Fruit fly (Drosophila melanogaster): Measurements from ENCODE around the gene CG34008.

The CG34008 gene

dm6 chr3R:20576789-20577188 is 4.5 kb downstream of the CG34008 start, which contains the start of the genes TFAM and CG5412:
TSS of gene TFAM (minus strand) at chr3R:20577010.
TSS of gene CG5412 (plus strand) at chr3R:20577053.
- TF ChIP-seq CG11617 (GFP tag; optimal IDR thresholded peaks at IDR 0.05) (no peak), Mnt (GFP tag; optimal IDR thresholded peaks at IDR 0.05) (peak; percentile 40), CG1620 (GFP tag; optimal IDR thresholded peaks at IDR 0.05) (peak; percentile 15), Hr96 (GFP tag; optimal IDR thresholded peaks at IDR 0.05) (no peak)

dm6 chr3R:20574535-20574980 is 6.8 kb downstream of the CG34008 start:
- no peak for TF ChIP-seq CG5204 (GFP tag; optimal IDR thresholded peaks at IDR 0.05)
- TF ChIP-seq bab1 (GFP tag; optimal IDR thresholded peaks at IDR 0.05): peak; percentile 51
- no peak for TF ChIP-seq CG14711 (tag; optimal IDR thresholded peaks at IDR 0.05)
- TF ChIP-seq CG7101 (tag; optimal IDR thresholded peaks at IDR 0.05): no peak
- TF ChIP-seq Clk (GFP tag; optimal IDR thresholded peaks at IDR 0.05): no peak
- TF ChIP-seq Crg-1 (GFP tag; optimal IDR thresholded peaks at IDR 0.05): peak; percentile 35
- peak; percentile 95 for TF ChIP-seq tj (GFP tag; optimal IDR thresholded peaks at IDR 0.05)
- peak; percentile 69 for TF ChIP-seq CG12768 (GFP tag; optimal IDR thresholded peaks at IDR 0.05)
- TF ChIP-seq Mnt (GFP tag; optimal IDR thresholded peaks at IDR 0.05): peak; percentile 84
- peak; percentile 28 for TF ChIP-seq cic (GFP tag; optimal IDR thresholded peaks at IDR 0.05)
- TF ChIP-seq CG33017 (tag; optimal IDR thresholded peaks at IDR 0.05): peak; percentile 24
- peak; percentile 68 for TF ChIP-seq pad (GFP tag; optimal IDR thresholded peaks at IDR 0.05)
- no peak for TF ChIP-seq kay (GFP tag; ENCODE audit: borderline replicate concordance)
- peak; percentile 13 for TF ChIP-seq CG11617 (GFP tag; optimal IDR thresholded peaks at IDR 0.05)
- TF ChIP-seq ovo (GFP tag; optimal IDR thresholded peaks at IDR 0.05): peak; percentile 6
- peak; percentile 1 for TF ChIP-seq CG1620 (GFP tag; optimal IDR thresholded peaks at IDR 0.05)

DNA sequence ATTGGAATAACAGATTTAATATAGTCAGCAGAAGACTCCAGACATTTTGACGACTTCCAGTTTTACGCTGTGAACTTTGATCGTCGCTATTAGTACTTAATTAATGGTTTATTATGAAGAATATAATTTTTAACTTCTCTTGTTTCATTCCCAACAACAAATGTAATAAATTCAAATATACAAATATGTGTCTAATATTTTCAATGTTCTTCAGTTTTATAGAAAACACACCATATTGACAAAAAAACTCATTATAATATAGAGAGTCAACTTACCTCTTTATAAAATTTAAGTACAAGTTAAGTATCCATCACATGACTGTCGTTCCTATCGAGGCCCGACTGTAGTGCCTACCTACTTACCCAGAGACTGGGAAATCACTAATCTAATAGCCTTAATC is 8.0 kb downstream of the CG34008 start:
- no peak for TF ChIP-seq CG1620 (GFP tag; optimal IDR thresholded peaks at IDR 0.05)

- TF ChIP-seq CG14711 (tag; optimal IDR thresholded peaks at IDR 0.05): no peak
- no peak for TF ChIP-seq pad (GFP tag; optimal IDR thresholded peaks at IDR 0.05)
- no peak for TF ChIP-seq CG12768 (GFP tag; optimal IDR thresholded peaks at IDR 0.05)
- TF ChIP-seq CG1620 (GFP tag; optimal IDR thresholded peaks at IDR 0.05): no peak
- TF ChIP-seq CG7101 (tag; optimal IDR thresholded peaks at IDR 0.05): no peak
- no peak for TF ChIP-seq cnc (optimal IDR thresholded peaks at IDR 0.05)
- TF ChIP-seq cic (GFP tag; optimal IDR thresholded peaks at IDR 0.05): no peak
- TF ChIP-seq CG11617 (GFP tag; optimal IDR thresholded peaks at IDR 0.05): no peak
- no peak for TF ChIP-seq CG7045 (GFP tag; optimal IDR thresholded peaks at IDR 0.05)
- TF ChIP-seq CG33017 (tag; optimal IDR thresholded peaks at IDR 0.05): no peak
- no peak for TF ChIP-seq kay (GFP tag; ENCODE audit: borderline replicate concordance)
- TF ChIP-seq ovo (GFP tag; optimal IDR thresholded peaks at IDR 0.05): no peak
- no peak for TF ChIP-seq CG5204 (GFP tag; optimal IDR thresholded peaks at IDR 0.05)
Observed at dm6 chr3R:20567507-20568222, 13.7 kb downstream of the CG34008 start.

DNA sequence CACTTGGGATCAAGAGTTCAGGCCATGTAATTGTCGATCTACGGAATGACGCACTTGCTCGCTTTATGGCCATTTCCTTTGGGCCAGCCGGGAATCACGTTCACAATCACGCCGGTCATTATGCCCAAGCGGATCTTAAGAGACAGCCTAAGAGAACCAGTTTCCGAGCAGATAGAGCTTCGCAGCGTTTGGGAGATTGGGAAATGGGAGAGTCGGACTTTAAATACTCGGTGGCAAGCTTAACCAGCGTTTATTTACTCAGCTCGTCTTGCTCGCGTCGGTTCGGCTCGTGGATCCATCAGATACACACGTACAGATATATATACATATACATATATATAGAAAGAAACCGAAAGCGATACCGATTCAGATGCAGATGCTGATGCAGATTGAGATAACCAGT is 15.8 kb downstream of the CG34008 start:
- TF ChIP-seq CG33017 (tag; optimal IDR thresholded peaks at IDR 0.05) (no peak), tj (GFP tag; optimal IDR thresholded peaks at IDR 0.05) (peak; percentile 42)

DNA sequence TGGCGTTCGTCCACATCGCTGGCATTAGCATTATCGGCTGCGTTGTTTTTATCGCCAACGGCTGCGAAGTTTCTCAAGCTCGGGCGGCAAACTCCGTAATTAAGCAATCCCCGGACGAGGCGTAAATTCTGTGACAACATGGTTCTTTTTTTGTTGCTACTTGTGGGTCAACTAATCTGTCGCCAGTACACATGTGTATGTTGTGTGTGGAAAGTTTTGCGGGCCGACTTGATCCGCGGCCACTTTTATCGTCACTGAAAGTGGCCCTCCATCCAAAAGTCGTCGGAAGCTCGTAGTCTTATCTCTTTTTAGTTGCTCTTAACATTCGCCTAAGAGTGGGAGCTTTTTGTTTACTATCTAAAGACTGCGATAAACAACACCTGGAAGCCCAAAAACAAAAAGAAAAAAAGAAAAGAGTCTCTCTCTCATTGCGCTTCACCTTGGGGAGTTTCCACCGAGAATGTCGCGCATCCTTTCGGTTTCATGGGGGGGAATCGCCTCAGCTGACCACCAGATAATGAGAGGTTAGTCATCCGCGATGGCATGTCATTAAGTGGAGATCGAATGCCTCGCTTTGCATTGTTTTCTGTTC is 17.4 kb downstream of the CG34008 start, which contains the start of gene CG10877:
Gene CG10877 (minus strand): TSS at position 238 of the 592 bp plus-strand sequence.
- TF ChIP-seq Mnt (GFP tag; optimal IDR thresholded peaks at IDR 0.05): peak; percentile 33
- TF ChIP-seq CG12768 (GFP tag; optimal IDR thresholded peaks at IDR 0.05): peak; percentile 36
- no peak for TF ChIP-seq CG1620 (GFP tag; optimal IDR thresholded peaks at IDR 0.05)
- no peak for TF ChIP-seq toe (GFP tag; optimal IDR thresholded peaks at IDR 0.05)
- no peak for TF ChIP-seq Hr96 (GFP tag; optimal IDR thresholded peaks at IDR 0.05)
- no peak for TF ChIP-seq cnc (optimal IDR thresholded peaks at IDR 0.05)
- no peak for TF ChIP-seq ovo (GFP tag; optimal IDR thresholded peaks at IDR 0.05)

DNA sequence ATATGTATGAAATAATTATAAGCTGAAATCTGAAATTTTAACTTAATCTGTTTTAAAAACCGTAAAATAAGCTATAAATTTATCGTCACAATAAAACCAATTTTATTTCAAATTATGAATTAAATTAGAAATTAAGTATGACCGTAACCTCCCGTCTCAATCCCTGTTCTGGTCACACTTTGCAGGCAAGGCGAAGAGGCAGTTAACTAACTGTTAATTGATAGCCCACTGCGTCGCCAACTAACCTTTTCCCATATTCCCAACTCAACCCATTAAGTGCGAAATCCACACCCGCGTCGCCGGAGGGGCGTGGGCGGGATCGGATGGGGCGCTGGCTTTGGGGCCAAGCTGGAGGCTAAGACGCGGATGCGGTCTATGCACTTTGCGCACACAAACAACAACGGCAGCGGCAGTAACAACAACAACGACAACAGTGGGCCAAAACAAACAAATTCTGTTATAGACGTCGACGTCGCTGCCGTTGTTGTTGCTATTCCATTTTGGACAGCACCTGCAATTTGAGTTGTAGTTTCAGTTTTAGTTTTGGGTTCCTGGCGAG is 20.6 kb downstream of the CG34008 start, which contains the start of gene CG5191:
Gene CG5191 (plus strand): TSS at position 198 of the 559 bp plus-strand sequence.
- TF ChIP-seq ovo (GFP tag; optimal IDR thresholded peaks at IDR 0.05) (peak; percentile 59), CG11617 (GFP tag; optimal IDR thresholded peaks at IDR 0.05) (peak; percentile 18), CG5204 (GFP tag; optimal IDR thresholded peaks at IDR 0.05) (no peak), CG12768 (GFP tag; optimal IDR thresholded peaks at IDR 0.05) (peak; percentile 19)

All from whole organism, adult.